Fruit fly (Drosophila melanogaster): ENCODE measurements around the gene Oga.

Gene Oga

DNA sequence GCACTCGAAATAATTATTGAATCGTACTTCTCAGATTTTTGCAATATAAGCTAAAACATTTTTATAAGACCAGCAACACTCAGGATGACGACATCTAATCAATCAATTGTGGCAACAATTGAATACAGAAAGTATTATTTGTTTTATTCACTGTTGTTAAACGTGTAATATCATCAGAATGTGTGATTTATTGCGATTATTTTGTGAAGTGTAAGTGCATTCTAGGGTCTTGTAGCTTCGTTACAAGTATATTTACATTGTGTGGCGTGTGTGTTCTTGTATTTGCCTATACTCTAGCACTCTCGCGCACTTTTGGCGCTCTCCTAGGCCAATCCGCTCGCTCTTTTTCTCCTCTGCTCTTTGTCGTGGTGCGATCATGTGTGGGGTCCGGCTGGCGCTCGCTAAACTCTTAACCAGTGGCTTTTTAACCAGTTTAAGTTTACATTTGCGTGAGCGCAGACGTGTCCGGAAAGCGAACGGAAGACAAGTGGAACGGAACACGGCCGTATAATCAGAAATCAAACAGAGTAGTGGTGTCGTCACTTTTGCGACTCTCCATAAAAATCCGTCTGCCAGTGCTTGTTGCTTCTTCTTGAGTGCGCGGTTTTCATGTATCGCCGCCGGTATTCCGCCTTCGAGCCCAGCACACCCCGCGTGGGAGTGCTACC, 14.2 kb upstream of the Oga start (continued):
- TF ChIP-seq ind (GFP tag; optimal IDR thresholded peaks at IDR 0.05): peak; percentile 83
- TF ChIP-seq Elba2 (GFP tag; optimal IDR thresholded peaks at IDR 0.05): no peak
- peak; percentile 57 for TF ChIP-seq Ets97D (GFP tag; optimal IDR thresholded peaks at IDR 0.05)
- peak; percentile 33; the same call in 1 of the 2 replicates for TF ChIP-seq tna (GFP tag; IDR thresholded peaks at IDR 0.05; ENCODE audit: partially characterized antibody)
- TF ChIP-seq dmrt99B (tag; optimal IDR thresholded peaks at IDR 0.05): peak; percentile 94
- TF ChIP-seq chm (GFP tag; IDR thresholded peaks at IDR 0.05): no peak; the same call in 1 of the 2 replicates
- TF ChIP-seq CG13296 (GFP tag; optimal IDR thresholded peaks at IDR 0.05): peak; percentile 77
- no peak for TF ChIP-seq C15 (GFP tag; IDR thresholded peaks at IDR 0.05)
- TF ChIP-seq grn (GFP tag; optimal IDR thresholded peaks at IDR 0.05): no peak
- no peak for TF ChIP-seq CG7745 (tag; optimal IDR thresholded peaks at IDR 0.05)
- peak; percentile 86 for TF ChIP-seq grau (tag; optimal IDR thresholded peaks at IDR 0.05)
- TF ChIP-seq CG18619 (GFP tag; optimal IDR thresholded peaks at IDR 0.05): peak; percentile 72
- peak; percentile 88 for TF ChIP-seq CoRest (tag; optimal IDR thresholded peaks at IDR 0.05)
- peak; percentile 83 for TF ChIP-seq CG1792 (GFP tag; optimal IDR thresholded peaks at IDR 0.05)
- peak; percentile 5 for TF ChIP-seq zfh2 (GFP tag; optimal IDR thresholded peaks at IDR 0.05)
- peak; percentile 40 for TF ChIP-seq CG6854 (GFP tag; optimal IDR thresholded peaks at IDR 0.05)
- TF ChIP-seq Hsf (GFP tag; optimal IDR thresholded peaks at IDR 0.05): peak; percentile 89
- peak; percentile 85 for TF ChIP-seq CG11398 (GFP tag; optimal IDR thresholded peaks at IDR 0.05)
- no peak for TF ChIP-seq Lpt (GFP tag; optimal IDR thresholded peaks at IDR 0.05)
- TF ChIP-seq Dip3 (GFP tag; optimal IDR thresholded peaks at IDR 0.05): peak; percentile 41
- peak; percentile 89 for TF ChIP-seq CG17829 (tag; optimal IDR thresholded peaks at IDR 0.05)
- peak; percentile 72 for TF ChIP-seq CG30431 (GFP tag; optimal IDR thresholded peaks at IDR 0.05)
- TF ChIP-seq CG6272 (GFP tag; IDR thresholded peaks at IDR 0.05): peak; percentile 28; the same call in 1 of the 2 replicates
- TF ChIP-seq Trl (optimal IDR thresholded peaks at IDR 0.05): peak; percentile 81 to 92
- peak; percentile 35 for TF ChIP-seq Trl (GFP tag; optimal IDR thresholded peaks at IDR 0.05)
- TF ChIP-seq peb (GFP tag; IDR thresholded peaks at IDR 0.05): peak; percentile 41; the same call in 1 of the 2 replicates
- peak; percentile 79 for TF ChIP-seq CG12769 (tag; optimal IDR thresholded peaks at IDR 0.05)
- TF ChIP-seq D (optimal IDR thresholded peaks at IDR 0.05): no peak
- TF ChIP-seq D (GFP tag; optimal IDR thresholded peaks at IDR 0.05): peak; percentile 84
- peak; percentile 9 for TF ChIP-seq CG13894 (tag; optimal IDR thresholded peaks at IDR 0.05)
- TF ChIP-seq Gug (GFP tag; IDR thresholded peaks at IDR 0.05): peak; percentile 73; the same call in 3 of the 4 replicates
- TF ChIP-seq Atf6 (GFP tag; IDR thresholded peaks at IDR 0.05): peak; percentile 51; the same call in 1 of the 2 replicates
- TF ChIP-seq CG2875 (GFP tag; optimal IDR thresholded peaks at IDR 0.05): peak; percentile 78
- TF ChIP-seq ham (GFP tag; IDR thresholded peaks at IDR 0.05): no peak
- TF ChIP-seq NK7.1 (GFP tag; optimal IDR thresholded peaks at IDR 0.05): peak; percentile 63
- TF ChIP-seq CG32772 (GFP tag; IDR thresholded peaks at IDR 0.05): peak; percentile 71
- TF ChIP-seq CG6175 (GFP tag; IDR thresholded peaks at IDR 0.05): no peak
- no peak for TF ChIP-seq CG9797 (GFP tag; optimal IDR thresholded peaks at IDR 0.05)
- peak; percentile 55 for TF ChIP-seq eyg (GFP tag; optimal IDR thresholded peaks at IDR 0.05)
- peak; percentile 82 for TF ChIP-seq NC2β (GFP tag; optimal IDR thresholded peaks at IDR 0.05)
- 0 out of 2 replicates have a peak, but pooled peaks have one; percentile 16 for TF ChIP-seq CG9932 (GFP tag; IDR thresholded peaks at IDR 0.05)
- peak; percentile 76 for TF ChIP-seq CG6813 (GFP tag; optimal IDR thresholded peaks at IDR 0.05)
